Fruit fly (Drosophila melanogaster): Measurements from ENCODE around the gene spir.

Gene spir

DNA sequence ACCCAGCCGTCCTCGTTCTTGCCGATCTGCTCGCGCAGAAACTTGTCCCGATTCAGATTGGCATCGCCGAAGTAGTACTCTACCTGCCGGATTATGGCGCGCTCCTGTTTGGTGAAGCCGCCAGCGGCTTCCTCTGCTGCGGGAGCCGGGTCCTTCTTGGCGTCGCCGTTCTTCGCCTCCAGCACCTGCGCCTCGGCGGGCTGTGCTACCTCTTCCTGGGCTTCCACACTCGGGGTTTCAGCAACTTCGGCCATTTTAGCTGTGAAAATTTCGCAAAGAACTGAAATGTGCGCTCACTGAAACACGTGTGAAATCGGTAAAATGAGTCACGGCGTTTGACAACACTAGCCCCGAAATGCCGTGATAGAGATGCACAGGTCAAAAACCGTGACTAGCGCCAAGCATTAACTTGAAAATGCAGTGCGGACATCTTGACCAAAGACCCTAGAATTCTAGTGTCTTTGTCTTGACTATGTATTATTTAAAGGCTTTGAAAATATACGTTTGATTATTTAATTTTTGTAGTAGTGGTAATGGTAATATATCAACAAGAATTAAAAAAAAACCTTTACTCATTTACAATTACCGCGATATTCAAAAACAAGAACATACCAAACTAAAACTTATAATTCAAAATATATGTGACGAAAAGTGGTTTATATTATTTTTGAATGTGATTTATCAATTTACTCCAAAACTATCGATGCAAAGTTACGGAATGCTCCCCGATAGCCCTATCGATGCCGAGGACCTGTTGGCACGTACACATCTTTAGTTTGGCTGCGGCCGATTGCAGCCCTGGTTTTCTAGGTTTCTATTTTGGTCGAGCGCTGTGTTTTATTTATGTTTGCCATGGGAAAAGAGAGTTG, 38.9 kb downstream of the spir start, which contains the start of the genes La and RtGEF (continued):
- TF ChIP-seq gcm2 (GFP tag; optimal IDR thresholded peaks at IDR 0.05) = peak; percentile 30
- TF ChIP-seq psq (GFP tag; optimal IDR thresholded peaks at IDR 0.05) = no peak
- TF ChIP-seq CG6272 (GFP tag; IDR thresholded peaks at IDR 0.05) = peak; percentile 59
- 0 out of 2 replicates have a peak, but pooled peaks have one; percentile 26 for TF ChIP-seq Xrp1 (GFP tag; IDR thresholded peaks at IDR 0.05)
- TF ChIP-seq HLHmδ (GFP tag; optimal IDR thresholded peaks at IDR 0.05) = no peak
- no peak for TF ChIP-seq CG8765 (GFP tag; IDR thresholded peaks at IDR 0.05)
- TF ChIP-seq CG9437 (GFP tag; optimal IDR thresholded peaks at IDR 0.05) = peak; percentile 59
- TF ChIP-seq NK7.1 (GFP tag; optimal IDR thresholded peaks at IDR 0.05) = peak; percentile 14
- TF ChIP-seq CG1529 (GFP tag; optimal IDR thresholded peaks at IDR 0.05) = no peak
- TF ChIP-seq zen2 (GFP tag; IDR thresholded peaks at IDR 0.05; ENCODE audit: partially characterized antibody) = peak; percentile 96
- TF ChIP-seq slbo (GFP tag; IDR thresholded peaks at IDR 0.05) = peak; percentile 65
- peak; percentile 95 for TF ChIP-seq Sin3A (optimal IDR thresholded peaks at IDR 0.05)
- TF ChIP-seq CG7987 (GFP tag; optimal IDR thresholded peaks at IDR 0.05) = no peak
- TF ChIP-seq MESR4 (GFP tag; optimal IDR thresholded peaks at IDR 0.05) = peak; percentile 77
- peak; percentile 69 for TF ChIP-seq Rfx (GFP tag; IDR thresholded peaks at IDR 0.05)
- no peak for TF ChIP-seq CG17612 (GFP tag; IDR thresholded peaks at IDR 0.05)
- no peak for TF ChIP-seq pan (optimal IDR thresholded peaks at IDR 0.05)
- TF ChIP-seq pan (GFP tag; optimal IDR thresholded peaks at IDR 0.05 in 1 of 2, IDR thresholded peaks at IDR 0.05 in 1 of 2) = peak in 1 of 2 experiments; percentile 9
- peak; percentile 83 for TF ChIP-seq sd (tag; optimal IDR thresholded peaks at IDR 0.05)
- no peak for TF ChIP-seq CG10321 (GFP tag; IDR thresholded peaks at IDR 0.05)
- TF ChIP-seq CG4854 (GFP tag; optimal IDR thresholded peaks at IDR 0.05) = peak; percentile 21
- TF ChIP-seq ind (GFP tag; optimal IDR thresholded peaks at IDR 0.05) = peak; percentile 62
- peak; percentile 55 for TF ChIP-seq CG11504 (tag; optimal IDR thresholded peaks at IDR 0.05)
- TF ChIP-seq ase (GFP tag; IDR thresholded peaks at IDR 0.05) = no peak
- TF ChIP-seq CG11696 (GFP tag; IDR thresholded peaks at IDR 0.05) = no peak
- peak; percentile 57 for TF ChIP-seq sug (tag; optimal IDR thresholded peaks at IDR 0.05)
- TF ChIP-seq tna (GFP tag; IDR thresholded peaks at IDR 0.05; ENCODE audit: partially characterized antibody) = peak; percentile 90
- TF ChIP-seq D (optimal IDR thresholded peaks at IDR 0.05) = no peak
- no peak for TF ChIP-seq D (GFP tag; optimal IDR thresholded peaks at IDR 0.05)
- peak; percentile 32 for TF ChIP-seq lbe (GFP tag; optimal IDR thresholded peaks at IDR 0.05)
- 0 out of 3 replicates have a peak, but pooled peaks have one; percentile 29 for TF ChIP-seq otp (GFP tag; IDR thresholded peaks at IDR 0.05)
- peak; percentile 15; the same call in 1 of the 2 replicates for TF ChIP-seq Ada2b (GFP tag; IDR thresholded peaks at IDR 0.05)
- TF ChIP-seq eyg (GFP tag; optimal IDR thresholded peaks at IDR 0.05) = peak; percentile 46
- no peak for TF ChIP-seq CG8359 (GFP tag; optimal IDR thresholded peaks at IDR 0.05; ENCODE audit: borderline replicate concordance)
- peak; percentile 38; the same call in 1 of the 2 replicates for TF ChIP-seq lmd (GFP tag; IDR thresholded peaks at IDR 0.05)
- TF ChIP-seq phol (tag; optimal IDR thresholded peaks at IDR 0.05) = peak; percentile 68
- peak; percentile 85 for TF ChIP-seq CG2129 (GFP tag; IDR thresholded peaks at IDR 0.05; ENCODE audit: partially characterized antibody)
- TF ChIP-seq trh (GFP tag; optimal IDR thresholded peaks at IDR 0.05) = peak; percentile 43
- TF ChIP-seq Pdp1 (GFP tag; optimal IDR thresholded peaks at IDR 0.05) = peak; percentile 62 to 64
- peak; percentile 95 for TF ChIP-seq Sry-δ (GFP tag; optimal IDR thresholded peaks at IDR 0.05)
- TF ChIP-seq Dad (GFP tag; optimal IDR thresholded peaks at IDR 0.05) = peak; percentile 12
- TF ChIP-seq Sox102F (GFP tag; optimal IDR thresholded peaks at IDR 0.05) = peak; percentile 46
- TF ChIP-seq sens-2 (GFP tag; IDR thresholded peaks at IDR 0.05) = no peak
- TF ChIP-seq CG33213 (GFP tag; optimal IDR thresholded peaks at IDR 0.05) = peak; percentile 52
- TF ChIP-seq CG17359 (tag; optimal IDR thresholded peaks at IDR 0.05) = no peak
- TF ChIP-seq CG10209 (GFP tag; optimal IDR thresholded peaks at IDR 0.05) = peak; percentile 1
- TF ChIP-seq CG3407 (GFP tag; optimal IDR thresholded peaks at IDR 0.05) = no peak
- TF ChIP-seq CG13775 (GFP tag; optimal IDR thresholded peaks at IDR 0.05) = peak; percentile 63
- no peak for TF ChIP-seq Jarid2 (GFP tag; optimal IDR thresholded peaks at IDR 0.05)

Data from whole organism, embryonic.